Fruit fly (Drosophila melanogaster) whole organism, embryonic: Measurements from ENCODE around the gene rasp.
A peak's percentile ranks its signal among the peaks of the same experiment; 100 is the strongest.

ENCODE experiments used
- CG16779 ChIP-seq: fragments of 200-800 bp; sonication (Bioruptor generic); IDR thresholded peaks from 2 replicates; pipeline ENCODE4 v1.3.6; 2022; ENCODE audit warnings: missing biosample characterization, missing genetic modification characterization
- CG6765 ChIP-seq: fragments of 200-800 bp; sonication (Bioruptor generic); optimal IDR thresholded peaks from 3 replicates; lab custom pipeline; 2017; ENCODE audit warnings: missing biosample characterization, mild to moderate bottlenecking, missing genetic modification characterization
- CG8478 ChIP-seq: fragments of >200 bp; optimal IDR thresholded peaks from 2 replicates; lab custom pipeline; 2018
- Dll ChIP-seq: fragments of 200-800 bp; sonication (Bioruptor generic); IDR thresholded peaks from 4 replicates; pipeline ENCODE4 v1.3.6; 2022; ENCODE audit warnings: missing biosample characterization, missing genetic modification characterization; ENCODE audit not compliant: partially characterized antibody
- danr ChIP-seq: fragments of 200-800 bp; sonication (Bioruptor generic); IDR thresholded peaks from 2 replicates; pipeline ENCODE4 v1.3.6; 2022; ENCODE audit warnings: missing biosample characterization, missing genetic modification characterization

- TF ChIP-seq CG8478 (lab: Kevin White, UChicago) = no peak
- no peak for TF ChIP-seq CG16779 (GFP tag; lab: Robert Waterston, UW)
- peak; percentile 93 for TF ChIP-seq Dll (GFP tag; lab: Robert Waterston, UW)
- TF ChIP-seq CG6765 = no peak
- TF ChIP-seq danr (GFP tag; lab: Robert Waterston, UW) = no peak
Measured at dm6 chr3L:3178530-3179096, 16.6 kb downstream of the rasp start, which contains the start of the genes MnM and Girdin.
